Fruit fly (Drosophila melanogaster) Kc167 (cell line): ENCODE data around the gene Tektin-A.

Experiments
- Myc ChIP-seq: fragments of >200 bp; optimal IDR thresholded peaks from 2 replicates; lab custom pipeline; 2017; ENCODE audit warnings: missing external identifiers
- Sin3A ChIP-seq: fragments of >200 bp; optimal IDR thresholded peaks from 2 replicates; lab custom pipeline; 2018; ENCODE audit warnings: missing external identifiers
- h ChIP-seq: fragments of >200 bp; optimal IDR thresholded peaks from 3 replicates; lab custom pipeline; 2018; ENCODE audit warnings: missing external identifiers
- insv ChIP-seq: fragments of >200 bp; optimal IDR thresholded peaks from 3 replicates; lab custom pipeline; 2018; ENCODE audit warnings: missing external identifiers
- psq ChIP-seq: fragments of >200 bp; optimal IDR thresholded peaks from 2 replicates; lab custom pipeline; 2017; ENCODE audit warnings: missing external identifiers
- ttk ChIP-seq: sonication (Bioruptor generic); optimal IDR thresholded peaks from 2 replicates; lab custom pipeline; 2017; ENCODE audit warnings: missing external identifiers

DNA sequence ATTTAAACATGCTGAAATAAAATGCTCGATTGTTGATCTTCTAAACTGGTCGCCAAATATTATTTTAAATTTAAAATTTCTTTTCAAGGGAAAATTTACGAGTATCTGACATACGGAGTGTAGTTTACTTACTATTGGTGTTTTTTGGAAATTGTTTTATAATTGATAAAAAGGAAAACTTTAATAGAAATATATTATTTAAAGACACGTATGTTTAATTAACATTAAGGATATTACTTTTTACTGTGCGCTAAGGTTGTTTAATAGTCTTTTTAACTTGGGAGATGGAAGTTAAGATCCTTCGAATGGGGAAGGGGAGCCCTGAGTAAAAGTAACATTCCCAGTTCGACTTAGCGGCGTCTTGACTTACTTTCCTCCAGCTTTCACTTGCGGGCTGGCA lies 26.1 kb downstream of the Tektin-A start, which contains the start of gene CG7653:
- TF ChIP-seq insv (lab: Kevin White, UChicago) = no peak
- no peak for TF ChIP-seq psq
- TF ChIP-seq h (lab: Kevin White, UChicago) = no peak
- TF ChIP-seq Myc (lab: Kevin White, UChicago) = no peak
- TF ChIP-seq ttk (lab: Kevin White, UChicago) = no peak
- no peak for TF ChIP-seq Sin3A (lab: Kevin White, UChicago)
